Worm (Caenorhabditis elegans) whole organism, young adult: ENCODE measurements around the gene col-91.

Experiments
- C17E4.6 ChIP-seq: fragments of 200-800 bp; sonication (Bioruptor generic); IDR thresholded peaks from 2 replicates; pipeline ENCODE4 v1.3.6; 2022; ENCODE audit warnings: missing genetic modification reagents, missing genetic modification characterization, missing compliant biosample characterization
- Y56A3A.18 ChIP-seq: fragments of 200-800 bp; sonication (Bioruptor generic); IDR thresholded peaks from 2 replicates; pipeline ENCODE4 v1.3.6; 2022; ENCODE audit warnings: missing genetic modification reagents, missing genetic modification characterization, missing compliant biosample characterization
- ama-1 ChIP-seq, 3 experiments: fragments of 150-350 bp in 1 of 3; sonication (generic microtip) in 2 of 3; optimal IDR thresholded peaks; 2 replicates each; lab custom pipeline; 2014 to 2018; ENCODE audit warnings: missing biosample characterization in 2 of 3, missing genetic modification characterization in 2 of 3, missing genetic modification reagents in 2 of 3
- let-526 ChIP-seq: fragments of 200-800 bp; sonication (Bioruptor generic); IDR thresholded peaks from 2 replicates; pipeline ENCODE4 v1.3.6; 2022; ENCODE audit warnings: missing genetic modification reagents, missing genetic modification characterization, missing compliant biosample characterization
- pha-4 ChIP-seq: fragments of 150-350 bp; sonication (generic microtip); optimal IDR thresholded peaks from 2 replicates; lab custom pipeline; 2014; ENCODE audit warnings: missing biosample characterization, missing genetic modification reagents, missing genetic modification characterization
- somi-1 ChIP-seq: fragments of 200-800 bp; sonication (Bioruptor generic); optimal IDR thresholded peaks from 2 replicates; lab custom pipeline; 2018; ENCODE audit warnings: mild to moderate bottlenecking, missing genetic modification characterization, missing compliant biosample characterization

DNA sequence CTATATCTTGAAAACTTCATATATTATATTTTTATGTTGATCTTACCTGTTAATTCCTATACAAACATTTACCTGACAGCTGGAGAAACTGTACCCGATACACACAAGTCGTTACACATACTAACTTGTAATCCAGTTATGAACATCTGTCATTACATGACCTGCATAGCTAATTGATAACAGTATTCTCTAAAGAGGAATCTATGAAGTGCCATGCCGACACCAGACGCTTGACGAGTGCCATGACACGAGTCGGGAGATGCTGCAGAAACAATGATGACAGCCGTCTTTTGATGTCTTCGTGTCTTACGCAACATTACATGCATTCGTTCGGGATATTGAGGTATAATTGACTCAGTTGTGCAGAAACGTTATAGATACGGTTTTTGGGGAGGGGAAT is 43.4 kb downstream of the col-91 start:
- TF ChIP-seq pha-4 (tag; lab: Kevin White, UChicago) (no peak), somi-1 (no peak), Y56A3A.18 (no peak), let-526 (GFP tag; lab: Robert Waterston, UW) (no peak), ama-1 (optimal IDR thresholded peaks at IDR 0.05; lab: Kevin White, UChicago) (no peak), ama-1 (GFP tag; optimal IDR thresholded peaks at IDR 0.05; lab: Kevin White, UChicago) (no peak), C17E4.6 (GFP tag; lab: Robert Waterston, UW) (no peak)
